Fruit fly (Drosophila melanogaster): ENCODE data around the gene Rev1.

Rev1 gene

dm6 chr3L:690031-690686 is 36.0 kb downstream of the Rev1 start, which contains the start of the genes CG32483 and RabX6:
CG32483 (minus strand) TSS chr3L:690081.
RabX6 (plus strand) TSS chr3L:690517.
- no peak for TF ChIP-seq h (GFP tag; optimal IDR thresholded peaks at IDR 0.05)
- no peak for TF ChIP-seq jim (GFP tag; optimal IDR thresholded peaks at IDR 0.05)
- no peak for TF ChIP-seq fru (GFP tag; optimal IDR thresholded peaks at IDR 0.05)
- no peak for TF ChIP-seq Mio (GFP tag; optimal IDR thresholded peaks at IDR 0.05)
- TF ChIP-seq Hr83 (GFP tag; optimal IDR thresholded peaks at IDR 0.05; ENCODE audit: poor library complexity, severe bottlenecking): no peak
- TF ChIP-seq Hr78 (GFP tag; optimal IDR thresholded peaks at IDR 0.05): no peak
- no peak for TF ChIP-seq CG9705 (GFP tag; optimal IDR thresholded peaks at IDR 0.05)
- no peak for TF ChIP-seq ey (GFP tag; optimal IDR thresholded peaks at IDR 0.05)
- TF ChIP-seq brk (GFP tag; optimal IDR thresholded peaks at IDR 0.05): no peak
- TF ChIP-seq Sp1 (GFP tag; optimal IDR thresholded peaks at IDR 0.05): no peak
- TF ChIP-seq Myc (optimal IDR thresholded peaks at IDR 0.05): no peak

DNA sequence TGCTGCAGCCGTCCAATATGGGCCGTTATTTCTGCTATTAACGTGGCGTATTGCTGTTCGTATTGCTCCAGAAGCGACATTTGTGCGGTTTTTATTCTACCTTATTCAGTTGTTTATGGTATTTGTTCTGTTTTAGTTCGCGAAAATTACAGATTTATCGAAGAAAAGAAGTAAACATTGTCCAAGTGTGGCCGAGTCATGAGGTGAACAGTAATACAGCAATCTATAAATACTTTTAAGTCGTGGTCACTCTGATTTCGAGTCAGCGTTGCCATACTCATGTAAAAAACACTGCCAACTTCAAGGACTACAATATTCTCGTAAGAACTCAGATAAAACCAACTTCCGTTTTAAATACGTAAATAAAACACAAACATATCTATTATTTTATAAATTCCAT is 38.5 kb downstream of the Rev1 start, which contains the start of gene Vti1a:
Gene Vti1a (minus strand): TSS at position 221 of the 400 bp plus-strand sequence.
- TF ChIP-seq br (GFP tag; optimal IDR thresholded peaks at IDR 0.05): no peak
- TF ChIP-seq Rel (GFP tag; optimal IDR thresholded peaks at IDR 0.05): no peak
- TF ChIP-seq Rel (tag; optimal IDR thresholded peaks at IDR 0.05): peak; percentile 31

DNA sequence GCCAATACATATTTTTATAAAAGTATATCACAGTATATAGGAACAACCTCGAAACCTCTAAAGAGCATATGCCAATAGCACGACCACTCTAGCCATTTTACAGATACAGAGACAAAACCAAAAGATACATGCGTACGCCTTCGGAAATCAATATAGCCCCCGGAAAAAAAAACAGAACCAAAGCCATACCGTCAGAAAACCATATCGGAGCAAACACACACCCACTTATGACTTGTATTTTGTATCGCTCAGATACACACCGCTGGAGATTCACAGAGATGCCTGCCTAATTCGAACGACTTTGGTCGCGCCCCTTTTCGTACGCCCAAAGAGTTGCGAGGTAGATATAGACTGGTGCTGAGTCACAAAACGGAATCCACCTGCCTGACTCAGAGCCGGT is 41.3 kb downstream of the Rev1 start:
- TF ChIP-seq Myc (optimal IDR thresholded peaks at IDR 0.05) (no peak), dmrt93B (GFP tag; optimal IDR thresholded peaks at IDR 0.05) (no peak), Rel (GFP tag; optimal IDR thresholded peaks at IDR 0.05) (no peak), Rel (tag; optimal IDR thresholded peaks at IDR 0.05) (no peak), rgr (GFP tag; optimal IDR thresholded peaks at IDR 0.05) (no peak), brk (GFP tag; optimal IDR thresholded peaks at IDR 0.05) (no peak), usp (GFP tag; optimal IDR thresholded peaks at IDR 0.05) (no peak), HLH106 (tag; optimal IDR thresholded peaks at IDR 0.05) (no peak), Vsx2 (GFP tag; optimal IDR thresholded peaks at IDR 0.05; ENCODE audit: partially characterized antibody) (no peak), Jra (GFP tag; optimal IDR thresholded peaks at IDR 0.05) (no peak), ey (GFP tag; optimal IDR thresholded peaks at IDR 0.05) (no peak), br (GFP tag; optimal IDR thresholded peaks at IDR 0.05) (no peak), Dif (GFP tag; optimal IDR thresholded peaks at IDR 0.05; ENCODE audit: partially characterized antibody) (no peak), Dfd (GFP tag; optimal IDR thresholded peaks at IDR 0.05) (no peak), foxo (GFP tag; optimal IDR thresholded peaks at IDR 0.05) (no peak)

DNA sequence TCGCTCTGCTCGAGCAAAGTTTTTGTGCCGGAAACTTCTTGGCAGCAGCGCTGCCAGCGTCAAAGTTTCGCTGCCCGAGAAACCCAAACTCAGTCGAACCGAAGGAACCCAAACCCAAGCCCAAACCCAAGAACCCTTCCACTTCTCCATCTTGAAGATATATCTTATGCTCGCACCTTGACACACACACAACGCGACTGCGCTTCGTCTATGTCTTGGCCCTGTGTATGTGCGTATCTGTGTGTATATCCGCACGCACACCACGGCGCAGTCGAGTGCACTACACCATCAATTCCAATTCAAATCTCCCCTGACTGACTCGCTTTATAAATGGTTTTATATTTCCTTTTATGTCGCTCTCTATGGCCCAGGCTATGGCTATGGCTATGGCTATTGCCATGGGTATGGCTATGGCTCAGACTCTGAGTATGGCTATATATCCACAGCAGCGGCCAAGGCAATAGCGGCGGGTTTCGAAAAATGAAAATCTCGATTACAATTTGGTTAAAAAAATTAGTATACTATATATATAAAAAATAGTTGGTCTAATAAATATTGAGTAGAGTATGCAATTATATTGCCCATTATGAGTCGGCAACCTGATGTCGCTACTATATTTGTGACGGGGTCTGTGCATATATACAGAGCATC is 42.4 kb downstream of the Rev1 start:
- TF ChIP-seq Hr83 (GFP tag; optimal IDR thresholded peaks at IDR 0.05; ENCODE audit: poor library complexity, severe bottlenecking): peak; percentile 16
- peak; percentile 82 for TF ChIP-seq Rel (GFP tag; optimal IDR thresholded peaks at IDR 0.05)
- TF ChIP-seq Rel (tag; optimal IDR thresholded peaks at IDR 0.05): no peak
- no peak for TF ChIP-seq Vsx2 (GFP tag; optimal IDR thresholded peaks at IDR 0.05; ENCODE audit: partially characterized antibody)
- peak; percentile 65 for TF ChIP-seq woc (GFP tag; optimal IDR thresholded peaks at IDR 0.05)
- peak; percentile 86 for TF ChIP-seq sv (GFP tag; optimal IDR thresholded peaks at IDR 0.05)
- no peak for TF ChIP-seq brk (GFP tag; optimal IDR thresholded peaks at IDR 0.05)
- TF ChIP-seq Abd-B (GFP tag; optimal IDR thresholded peaks at IDR 0.05): no peak
- TF ChIP-seq pan (optimal IDR thresholded peaks at IDR 0.05): no peak
- peak; percentile 79 for TF ChIP-seq fru (GFP tag; optimal IDR thresholded peaks at IDR 0.05)
- no peak for TF ChIP-seq Hr78 (GFP tag; optimal IDR thresholded peaks at IDR 0.05)
- no peak for TF ChIP-seq GATAd (GFP tag; optimal IDR thresholded peaks at IDR 0.05)
- TF ChIP-seq Sp1 (GFP tag; optimal IDR thresholded peaks at IDR 0.05): peak; percentile 88
- no peak for TF ChIP-seq tai (GFP tag; optimal IDR thresholded peaks at IDR 0.05)
- no peak for TF ChIP-seq Myc (optimal IDR thresholded peaks at IDR 0.05)
- peak; percentile 56 for TF ChIP-seq CG32264 (GFP tag; optimal IDR thresholded peaks at IDR 0.05)
- TF ChIP-seq sage (GFP tag; optimal IDR thresholded peaks at IDR 0.05): peak; percentile 78
- peak; percentile 9 for TF ChIP-seq dsf (GFP tag; optimal IDR thresholded peaks at IDR 0.05; ENCODE audit: borderline replicate concordance)
- TF ChIP-seq OdsH (GFP tag; optimal IDR thresholded peaks at IDR 0.05): peak; percentile 84
- TF ChIP-seq usp (GFP tag; optimal IDR thresholded peaks at IDR 0.05): no peak
- no peak for TF ChIP-seq dl (GFP tag; optimal IDR thresholded peaks at IDR 0.05; ENCODE audit: insufficient read depth in 1 of 2, partially characterized antibody in 2 of 2)
- TF ChIP-seq Mio (GFP tag; optimal IDR thresholded peaks at IDR 0.05): no peak
- peak; percentile 67 for TF ChIP-seq CG9705 (GFP tag; optimal IDR thresholded peaks at IDR 0.05)
- TF ChIP-seq HLH106 (tag; optimal IDR thresholded peaks at IDR 0.05): peak; percentile 90
- TF ChIP-seq rgr (GFP tag; optimal IDR thresholded peaks at IDR 0.05): peak; percentile 85
- peak; percentile 82 for TF ChIP-seq psq (GFP tag; optimal IDR thresholded peaks at IDR 0.05)
- TF ChIP-seq lola (GFP tag; optimal IDR thresholded peaks at IDR 0.05): no peak
- peak in 1 of 2 experiments; percentile 88 for TF ChIP-seq foxo (GFP tag; optimal IDR thresholded peaks at IDR 0.05)
- TF ChIP-seq Jra (GFP tag; optimal IDR thresholded peaks at IDR 0.05): peak; percentile 37
- peak; percentile 92 for TF ChIP-seq h (GFP tag; optimal IDR thresholded peaks at IDR 0.05)
- peak; percentile 67 for TF ChIP-seq br (GFP tag; optimal IDR thresholded peaks at IDR 0.05)
- no peak for TF ChIP-seq N (GFP tag; optimal IDR thresholded peaks at IDR 0.05)
- no peak for TF ChIP-seq Dfd (GFP tag; optimal IDR thresholded peaks at IDR 0.05)
- no peak for TF ChIP-seq jim (GFP tag; optimal IDR thresholded peaks at IDR 0.05)
- no peak for TF ChIP-seq Dif (GFP tag; optimal IDR thresholded peaks at IDR 0.05; ENCODE audit: partially characterized antibody)
- no peak for TF ChIP-seq CrebA (GFP tag; optimal IDR thresholded peaks at IDR 0.05; ENCODE audit: borderline replicate concordance)
- peak; percentile 83 for TF ChIP-seq dmrt93B (GFP tag; optimal IDR thresholded peaks at IDR 0.05)
- TF ChIP-seq ey (GFP tag; optimal IDR thresholded peaks at IDR 0.05): peak; percentile 71

Measured in whole organism, wandering third instar larva.